Fruit fly (Drosophila melanogaster) whole organism, prepupa: ENCODE results near the gene CG1622.

Experiments used
- Blimp-1 ChIP-seq: fragments of 200-800 bp; sonication (Bioruptor generic); optimal IDR thresholded peaks from 3 replicates; lab custom pipeline; 2017; ENCODE audit warnings: missing biosample characterization, missing genetic modification characterization, mild to moderate bottlenecking, moderate library complexity, missing genetic modification reagents
- CG10631 ChIP-seq: fragments of 200-800 bp; sonication (Bioruptor generic); optimal IDR thresholded peaks from 2 replicates; lab custom pipeline; 2016; ENCODE audit warnings: missing biosample characterization, missing genetic modification characterization
- CG11902 ChIP-seq: fragments of 200-800 bp; sonication (Bioruptor generic); optimal IDR thresholded peaks from 3 replicates; lab custom pipeline; 2016; ENCODE audit warnings: missing biosample characterization, missing genetic modification characterization
- CG15336 ChIP-seq: fragments of 200-800 bp; sonication (Bioruptor generic); IDR thresholded peaks from 2 replicates; pipeline ENCODE4 v1.3.6; 2022; ENCODE audit warnings: missing biosample characterization, missing genetic modification characterization
- CG1621 ChIP-seq: fragments of 200-800 bp; sonication (Bioruptor generic); optimal IDR thresholded peaks from 3 replicates; lab custom pipeline; 2018; ENCODE audit warnings: missing biosample characterization, mild to moderate bottlenecking, missing genetic modification characterization
- CG3032 ChIP-seq: fragments of 200-800 bp; optimal IDR thresholded peaks from 2 replicates; lab custom pipeline; 2019; ENCODE audit warnings: missing biosample characterization, mild to moderate bottlenecking, missing genetic modification characterization, moderate library complexity
- CG31627 ChIP-seq: fragments of 200-800 bp; sonication (Bioruptor generic); optimal IDR thresholded peaks from 3 replicates; lab custom pipeline; 2016; ENCODE audit warnings: missing biosample characterization, missing genetic modification characterization
- CG32006 ChIP-seq: fragments of 200-800 bp; sonication (Bioruptor generic); optimal IDR thresholded peaks from 3 replicates; lab custom pipeline; 2017; ENCODE audit warnings: missing biosample characterization, mild to moderate bottlenecking, missing genetic modification characterization
- CG34406 ChIP-seq: fragments of 200-800 bp; sonication (Bioruptor generic); optimal IDR thresholded peaks from 3 replicates; lab custom pipeline; 2016; ENCODE audit warnings: missing biosample characterization, missing genetic modification characterization
- CG3919 ChIP-seq: fragments of 200-800 bp; sonication (Bioruptor generic); optimal IDR thresholded peaks from 3 replicates; lab custom pipeline; 2016; ENCODE audit warnings: missing biosample characterization, missing genetic modification characterization
- CG4318 ChIP-seq: fragments of 200-800 bp; sonication (Bioruptor generic); optimal IDR thresholded peaks from 3 replicates; lab custom pipeline; 2017; ENCODE audit warnings: missing biosample characterization, mild to moderate bottlenecking, missing genetic modification characterization
- CG6163 ChIP-seq: fragments of 200-800 bp; sonication (Bioruptor generic); IDR thresholded peaks from 3 replicates; pipeline ENCODE4 v1.3.6; 2022; ENCODE audit warnings: missing biosample characterization, missing genetic modification characterization
- CG6276 ChIP-seq: fragments of 200-800 bp; sonication (Bioruptor generic); optimal IDR thresholded peaks from 2 replicates; lab custom pipeline; 2017; ENCODE audit warnings: missing biosample characterization, mild to moderate bottlenecking, missing genetic modification characterization
- CG6792 ChIP-seq: fragments of 200-800 bp; sonication (Bioruptor generic); optimal IDR thresholded peaks from 3 replicates; lab custom pipeline; 2016; ENCODE audit warnings: missing biosample characterization, missing genetic modification characterization
- CG6808 ChIP-seq: fragments of 200-800 bp; sonication (Bioruptor generic); optimal IDR thresholded peaks from 3 replicates; lab custom pipeline; 2017; ENCODE audit warnings: missing biosample characterization, missing genetic modification characterization, mild to moderate bottlenecking, moderate library complexity, missing genetic modification reagents
- CG6854 ChIP-seq: fragments of 200-800 bp; sonication (Bioruptor generic); optimal IDR thresholded peaks from 2 replicates; lab custom pipeline; 2017; ENCODE audit warnings: missing biosample characterization, mild to moderate bottlenecking, missing genetic modification characterization
- CG7368 ChIP-seq: fragments of 200-800 bp; sonication (Bioruptor generic); optimal IDR thresholded peaks from 3 replicates; lab custom pipeline; 2016; ENCODE audit warnings: missing biosample characterization, missing genetic modification characterization
- CG8632 ChIP-seq: fragments of 200-800 bp; sonication (Bioruptor generic); optimal IDR thresholded peaks from 3 replicates; lab custom pipeline; 2016; ENCODE audit warnings: missing biosample characterization, missing genetic modification characterization
- CG9139 ChIP-seq: fragments of 200-800 bp; sonication (Bioruptor generic); optimal IDR thresholded peaks from 3 replicates; lab custom pipeline; 2017; ENCODE audit warnings: missing biosample characterization, mild to moderate bottlenecking, missing genetic modification characterization
- Eip75B ChIP-seq: fragments of 200-800 bp; sonication (Bioruptor generic); optimal IDR thresholded peaks from 3 replicates; lab custom pipeline; 2016; ENCODE audit warnings: missing biosample characterization, missing genetic modification characterization
- Eip78C ChIP-seq: fragments of 200-800 bp; sonication (Bioruptor generic); peaks from one replicate; lab custom pipeline; 2016; ENCODE audit warnings: missing biosample characterization, missing genetic modification characterization
- Ets21C ChIP-seq: fragments of 200-800 bp; sonication (Bioruptor generic); optimal IDR thresholded peaks from 3 replicates; lab custom pipeline; 2016; ENCODE audit warnings: missing biosample characterization, missing genetic modification characterization
- Ets96B ChIP-seq: fragments of 200-800 bp; optimal IDR thresholded peaks from 2 replicates; lab custom pipeline; 2019; ENCODE audit warnings: missing biosample characterization, mild to moderate bottlenecking, missing genetic modification characterization, moderate library complexity
- Hr38 ChIP-seq: sonication (Bioruptor generic); optimal IDR thresholded peaks from 2 replicates; lab custom pipeline; 2016; ENCODE audit warnings: missing biosample characterization, missing genetic modification characterization
- Hr39 ChIP-seq: fragments of 200-800 bp; sonication (Bioruptor generic); optimal IDR thresholded peaks from 2 replicates; lab custom pipeline; 2016; ENCODE audit warnings: missing biosample characterization, missing genetic modification characterization
- Hr4 ChIP-seq: fragments of 200-800 bp; sonication (Bioruptor generic); optimal IDR thresholded peaks from 3 replicates; lab custom pipeline; 2016; ENCODE audit warnings: missing biosample characterization, missing genetic modification characterization
- Lpt ChIP-seq: fragments of 200-800 bp; sonication (Bioruptor generic); optimal IDR thresholded peaks from 3 replicates; lab custom pipeline; 2016; ENCODE audit warnings: missing biosample characterization, missing genetic modification characterization
- Met ChIP-seq: fragments of 200-800 bp; sonication (Bioruptor generic); optimal IDR thresholded peaks from 3 replicates; lab custom pipeline; 2016; ENCODE audit warnings: missing biosample characterization, missing genetic modification characterization
- OdsH ChIP-seq: fragments of 200-800 bp; sonication (Bioruptor generic); optimal IDR thresholded peaks from 3 replicates; lab custom pipeline; 2016; ENCODE audit warnings: missing biosample characterization, missing genetic modification characterization
- Smox ChIP-seq: fragments of 200-800 bp; sonication (Bioruptor generic); optimal IDR thresholded peaks from 3 replicates; lab custom pipeline; 2016; ENCODE audit warnings: missing biosample characterization, missing genetic modification characterization
- Sox102F ChIP-seq: fragments of 200-800 bp; sonication (Bioruptor generic); optimal IDR thresholded peaks from 2 replicates; lab custom pipeline; 2016; ENCODE audit warnings: missing biosample characterization, mild to moderate bottlenecking, missing genetic modification characterization
- acj6 ChIP-seq: fragments of 200-800 bp; sonication (Bioruptor generic); optimal IDR thresholded peaks from 3 replicates; lab custom pipeline; 2016; ENCODE audit warnings: missing biosample characterization, missing genetic modification characterization
- cyc ChIP-seq: fragments of 200-800 bp; sonication (Bioruptor generic); optimal IDR thresholded peaks from 3 replicates; lab custom pipeline; 2016; ENCODE audit warnings: missing biosample characterization, missing genetic modification characterization
- eg ChIP-seq: fragments of 200-800 bp; sonication (Bioruptor generic); IDR thresholded peaks from 3 replicates; pipeline ENCODE4 v1.3.6; 2022; ENCODE audit warnings: missing biosample characterization, missing genetic modification characterization
- esn ChIP-seq: fragments of 200-800 bp; sonication (Bioruptor generic); optimal IDR thresholded peaks from 2 replicates; lab custom pipeline; 2016; ENCODE audit warnings: missing biosample characterization, mild to moderate bottlenecking, missing genetic modification characterization, moderate library complexity
- fd59A ChIP-seq: fragments of 200-800 bp; sonication (Bioruptor generic); optimal IDR thresholded peaks from 2 replicates; lab custom pipeline; 2017; ENCODE audit warnings: missing biosample characterization, mild to moderate bottlenecking, missing genetic modification characterization, missing genetic modification reagents
- fkh ChIP-seq: fragments of 200-800 bp; sonication (Bioruptor generic); optimal IDR thresholded peaks from 3 replicates; lab custom pipeline; 2017; ENCODE audit warnings: missing biosample characterization, mild to moderate bottlenecking, missing genetic modification characterization, moderate library complexity
- lz ChIP-seq: fragments of 200-800 bp; sonication (Bioruptor generic); optimal IDR thresholded peaks from 3 replicates; lab custom pipeline; 2016; ENCODE audit warnings: missing biosample characterization, missing genetic modification characterization
- salr ChIP-seq, 2 experiments: fragments of 200-800 bp; sonication (Bioruptor generic); optimal IDR thresholded peaks; 3 replicates each; lab custom pipeline; 2016 to 2018; ENCODE audit warnings: missing biosample characterization in 2 of 2, missing genetic modification characterization in 2 of 2, mild to moderate bottlenecking in 1 of 2
- spab ChIP-seq: fragments of 200-800 bp; sonication (Bioruptor generic); optimal IDR thresholded peaks from 2 replicates; lab custom pipeline; 2017; ENCODE audit warnings: missing biosample characterization, mild to moderate bottlenecking, missing genetic modification characterization, missing genetic modification reagents
- svp ChIP-seq: fragments of 200-800 bp; sonication (Bioruptor generic); peaks from one replicate; lab custom pipeline; 2016; ENCODE audit warnings: missing biosample characterization, missing genetic modification characterization
- topi ChIP-seq: fragments of 200-800 bp; sonication (Bioruptor generic); optimal IDR thresholded peaks from 3 replicates; lab custom pipeline; 2016; ENCODE audit warnings: missing biosample characterization, missing genetic modification characterization

Gene CG1622

dm6 chrX:13296405-13297183 is at the start of gene CG1622:
Gene CG1622, plus strand, starts transcription at chrX:13297082.
- peak; percentile 24 for TF ChIP-seq esn
- peak; percentile 33 for TF ChIP-seq cyc (GFP tag; lab: Kevin White, UChicago)
- peak; percentile 51 for TF ChIP-seq Eip78C (GFP tag; lab: Kevin White, UChicago)
- TF ChIP-seq salr (GFP tag; optimal IDR thresholded peaks at IDR 0.05; lab: Kevin White, UChicago): no peak
- TF ChIP-seq CG8632 (GFP tag; lab: Kevin White, UChicago): no peak
- peak; percentile 38 for TF ChIP-seq CG3919
- peak; percentile 44; the same call in 2 of the 3 replicates for TF ChIP-seq eg
- TF ChIP-seq CG6792: peak; percentile 12
- TF ChIP-seq Hr39: no peak
- peak; percentile 42; the same call in 1 of the 3 replicates for TF ChIP-seq CG6163 (GFP tag; lab: Robert Waterston, UW)
- TF ChIP-seq svp (GFP tag; lab: Kevin White, UChicago): no peak
- TF ChIP-seq Lpt (GFP tag; lab: Kevin White, UChicago): no peak
- TF ChIP-seq CG10631 (GFP tag; lab: Kevin White, UChicago): no peak
- peak; percentile 15 for TF ChIP-seq Ets96B (tag; lab: Kevin White, UChicago)
- no peak for TF ChIP-seq Blimp-1
- TF ChIP-seq acj6 (GFP tag; lab: Kevin White, UChicago): no peak
- no peak for TF ChIP-seq CG11902 (GFP tag; lab: Kevin White, UChicago)
- TF ChIP-seq CG1621 (tag; lab: Kevin White, UChicago): peak; percentile 55
- TF ChIP-seq fd59A (GFP tag; lab: Kevin White, UChicago): no peak
- peak; percentile 5 for TF ChIP-seq CG31627 (GFP tag; lab: Kevin White, UChicago)
- peak; percentile 33 for TF ChIP-seq CG3032 (tag; lab: Kevin White, UChicago)
- TF ChIP-seq CG9139 (GFP tag; lab: Kevin White, UChicago): no peak

dm6 chrX:13247789-13248188 is 49.1 kb upstream of the CG1622 start:
- no peak for TF ChIP-seq acj6 (GFP tag; lab: Kevin White, UChicago)
- TF ChIP-seq CG8632 (GFP tag; lab: Kevin White, UChicago): no peak
- TF ChIP-seq OdsH (GFP tag; lab: Kevin White, UChicago): no peak
- TF ChIP-seq lz: no peak
- no peak for TF ChIP-seq CG6854 (GFP tag; lab: Kevin White, UChicago)

DNA sequence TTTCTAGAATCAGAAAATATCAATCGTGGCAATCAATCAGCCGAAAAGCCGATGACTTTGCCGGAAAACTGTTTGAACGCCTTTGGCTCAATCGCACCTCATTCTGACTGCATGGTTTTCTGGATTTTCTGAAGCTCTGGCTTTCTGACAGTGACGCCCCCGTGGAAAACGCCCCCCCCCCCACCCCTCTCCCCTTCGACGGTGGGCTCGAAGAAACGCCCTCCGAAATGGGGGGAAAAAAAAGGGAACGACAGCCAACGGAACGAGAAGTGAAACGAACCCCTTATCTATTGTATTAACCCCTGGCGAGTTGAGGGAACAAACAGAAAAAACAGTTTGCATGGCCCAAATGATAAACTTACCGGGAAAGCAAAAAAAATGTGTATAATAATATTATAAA is 48.4 kb upstream of the CG1622 start:
- TF ChIP-seq fkh: no peak
- TF ChIP-seq Ets96B (tag; lab: Kevin White, UChicago): no peak
- TF ChIP-seq Eip75B: no peak
- no peak for TF ChIP-seq spab
- no peak for TF ChIP-seq CG6792

DNA sequence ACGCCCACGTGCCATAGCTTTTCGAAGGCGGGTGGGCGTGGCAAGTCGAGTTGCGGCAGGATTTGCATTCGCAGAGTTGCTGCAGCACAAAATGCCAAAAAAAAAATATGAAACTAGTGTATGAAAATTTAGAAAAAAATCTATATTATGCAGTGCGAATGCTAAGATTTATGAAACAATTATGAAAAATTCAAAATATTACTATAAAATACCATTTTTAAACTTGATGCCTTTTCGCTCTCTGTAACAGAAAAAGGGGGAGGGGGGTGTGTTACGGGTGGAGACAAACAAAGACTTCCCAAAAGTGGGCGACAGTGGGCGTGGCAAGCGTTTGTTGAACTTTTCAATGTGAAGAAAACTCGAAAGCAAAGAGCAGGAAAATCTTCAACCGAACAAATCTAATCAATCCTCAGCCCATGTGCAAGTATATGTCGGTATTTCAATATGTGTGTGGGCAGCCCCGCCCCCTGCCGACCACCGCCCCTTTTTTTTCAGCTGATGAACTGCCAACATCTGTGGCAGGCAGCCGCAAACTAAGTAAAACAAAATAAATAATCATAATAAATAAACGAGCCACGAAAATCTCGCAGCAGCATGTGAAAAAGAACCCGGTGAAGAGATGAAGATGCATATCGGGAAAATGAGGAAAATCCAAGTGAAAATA is 47.0 kb upstream of the CG1622 start:
- TF ChIP-seq CG3032 (tag; lab: Kevin White, UChicago): no peak
- TF ChIP-seq Hr4 (GFP tag; lab: Kevin White, UChicago): no peak
- TF ChIP-seq CG9139 (GFP tag; lab: Kevin White, UChicago): no peak
- TF ChIP-seq Met (GFP tag; lab: Kevin White, UChicago): no peak
- no peak for TF ChIP-seq topi (GFP tag; lab: Kevin White, UChicago)
- no peak for TF ChIP-seq CG34406 (GFP tag; lab: Kevin White, UChicago)
- TF ChIP-seq Smox (GFP tag; lab: Kevin White, UChicago): no peak
- TF ChIP-seq esn: no peak
- TF ChIP-seq CG7368 (GFP tag; lab: Kevin White, UChicago): no peak
- no peak for TF ChIP-seq lz
- peak; percentile 62 for TF ChIP-seq CG32006 (GFP tag; lab: Kevin White, UChicago)
- TF ChIP-seq CG6792: no peak
- no peak for TF ChIP-seq CG31627 (GFP tag; lab: Kevin White, UChicago)
- peak; percentile 20 for TF ChIP-seq svp (GFP tag; lab: Kevin White, UChicago)
- TF ChIP-seq fd59A (GFP tag; lab: Kevin White, UChicago): no peak
- TF ChIP-seq Ets21C (GFP tag; lab: Kevin White, UChicago): no peak
- 0 out of 3 replicates have a peak, but pooled peaks have one; percentile 11 for TF ChIP-seq CG6163 (GFP tag; lab: Robert Waterston, UW)
- no peak for TF ChIP-seq CG11902 (GFP tag; lab: Kevin White, UChicago)
- TF ChIP-seq CG8632 (GFP tag; lab: Kevin White, UChicago): no peak
- TF ChIP-seq CG6276 (GFP tag; lab: Kevin White, UChicago): no peak
- no peak for TF ChIP-seq acj6 (GFP tag; lab: Kevin White, UChicago)
- TF ChIP-seq Sox102F: no peak
- TF ChIP-seq eg: 0 out of 3 replicates have a peak, but pooled peaks have one; percentile 9
- no peak for TF ChIP-seq CG4318 (GFP tag; lab: Kevin White, UChicago)
- TF ChIP-seq OdsH (GFP tag; lab: Kevin White, UChicago): no peak
- TF ChIP-seq Hr38 (GFP tag; lab: Kevin White, UChicago): no peak
- no peak for TF ChIP-seq Hr39
- TF ChIP-seq CG6808 (GFP tag; lab: Kevin White, UChicago): no peak
- TF ChIP-seq CG15336 (GFP tag; lab: Robert Waterston, UW): peak; percentile 49
- TF ChIP-seq Eip75B: no peak
